Fruit fly (Drosophila melanogaster) Kc167 (cell line): ENCODE data around the gene CG10348.

Source experiments
- Myc ChIP-seq: fragments of >200 bp; optimal IDR thresholded peaks from 2 replicates; lab custom pipeline; 2017; ENCODE audit warnings: missing external identifiers
- Sin3A ChIP-seq: fragments of >200 bp; optimal IDR thresholded peaks from 2 replicates; lab custom pipeline; 2018; ENCODE audit warnings: missing external identifiers
- h ChIP-seq: fragments of >200 bp; optimal IDR thresholded peaks from 3 replicates; lab custom pipeline; 2018; ENCODE audit warnings: missing external identifiers
- insv ChIP-seq: fragments of >200 bp; optimal IDR thresholded peaks from 3 replicates; lab custom pipeline; 2018; ENCODE audit warnings: missing external identifiers
- psq ChIP-seq: fragments of >200 bp; optimal IDR thresholded peaks from 2 replicates; lab custom pipeline; 2017; ENCODE audit warnings: missing external identifiers
- ttk ChIP-seq: sonication (Bioruptor generic); optimal IDR thresholded peaks from 2 replicates; lab custom pipeline; 2017; ENCODE audit warnings: missing external identifiers

Gene CG10348

DNA sequence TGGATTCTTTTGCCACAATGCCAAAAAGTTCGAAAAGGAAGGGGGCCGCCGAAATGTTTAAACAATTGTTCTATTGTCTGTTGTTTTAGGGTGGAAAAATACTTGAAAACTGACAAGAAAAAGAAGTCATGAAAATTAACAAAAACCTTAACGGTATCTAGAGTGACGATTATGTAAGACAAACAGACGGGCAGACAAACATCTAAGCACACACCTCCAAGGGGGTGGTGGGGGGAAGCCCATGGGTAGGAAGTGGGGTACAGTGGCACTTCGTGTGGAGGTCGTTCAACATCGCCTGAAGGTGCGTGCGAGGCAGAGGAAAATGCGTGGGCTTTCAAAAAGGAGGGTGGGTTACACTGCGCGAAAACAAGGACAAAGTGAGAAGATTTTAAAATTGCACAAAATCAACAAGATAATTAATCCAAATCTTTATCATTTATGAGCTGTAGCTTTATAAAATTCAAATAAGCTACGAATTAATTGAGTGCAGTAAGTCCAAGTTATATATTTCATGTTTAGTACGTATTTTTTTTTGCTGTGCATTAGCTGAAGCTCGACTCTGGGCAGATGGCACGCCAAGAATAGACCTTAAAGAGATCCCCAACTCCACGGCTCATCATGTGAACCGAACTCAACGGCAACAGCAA, 14.8 kb downstream of the CG10348 start:
- TF ChIP-seq insv (lab: Kevin White, UChicago): no peak
- TF ChIP-seq ttk (lab: Kevin White, UChicago): no peak
- TF ChIP-seq h (lab: Kevin White, UChicago): no peak
- no peak for TF ChIP-seq Sin3A (lab: Kevin White, UChicago)
- no peak for TF ChIP-seq Myc (lab: Kevin White, UChicago)
- TF ChIP-seq psq (lab: Kevin White, UChicago): no peak

DNA sequence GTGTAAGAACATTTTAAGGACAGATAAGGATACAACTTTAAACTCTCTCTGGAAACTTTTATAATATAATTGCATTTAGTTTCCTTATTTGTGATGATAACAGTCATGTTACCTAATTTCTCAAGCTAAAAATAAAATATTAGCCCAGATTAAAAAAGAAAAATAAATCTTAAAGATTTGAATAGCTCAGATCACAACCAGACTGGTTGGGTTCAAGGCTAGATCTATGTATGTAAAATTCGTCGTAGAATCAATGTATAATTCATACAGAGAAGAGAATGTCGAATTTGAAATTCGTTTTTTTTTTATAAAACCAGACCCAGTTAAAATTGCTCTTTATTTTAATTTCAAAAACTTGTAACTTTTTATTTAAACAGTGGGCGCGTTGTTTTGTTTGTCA, 18.2 kb downstream of the CG10348 start:
- no peak for TF ChIP-seq Myc (lab: Kevin White, UChicago)
- no peak for TF ChIP-seq insv (lab: Kevin White, UChicago)
- TF ChIP-seq h (lab: Kevin White, UChicago): no peak

DNA sequence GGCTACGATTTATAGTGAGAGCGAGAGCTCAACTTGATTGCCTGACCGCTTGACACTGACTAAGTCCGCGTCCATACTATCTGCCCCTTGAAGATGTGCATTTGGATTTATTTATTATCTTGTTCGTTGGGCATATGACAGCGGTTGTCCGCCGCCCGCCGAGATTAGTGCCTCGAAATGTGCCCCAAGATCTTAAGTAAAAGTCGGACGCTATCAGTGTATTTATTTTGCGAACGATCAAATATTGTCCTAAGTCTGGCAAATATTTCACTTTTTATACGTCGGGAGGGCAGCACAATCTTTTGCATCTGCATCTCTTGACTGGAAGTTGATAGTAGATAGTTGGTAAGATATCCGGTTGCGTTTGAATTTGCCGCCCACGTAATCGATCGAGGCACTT, 18.6 kb downstream of the CG10348 start, which contains the start of gene Irk3:
Irk3 (minus strand) TSS at position 63 of the 400 bp plus-strand sequence.
- TF ChIP-seq insv (lab: Kevin White, UChicago): no peak
- no peak for TF ChIP-seq Sin3A (lab: Kevin White, UChicago)
- no peak for TF ChIP-seq Myc (lab: Kevin White, UChicago)
- TF ChIP-seq psq (lab: Kevin White, UChicago): no peak
- no peak for TF ChIP-seq ttk (lab: Kevin White, UChicago)

DNA sequence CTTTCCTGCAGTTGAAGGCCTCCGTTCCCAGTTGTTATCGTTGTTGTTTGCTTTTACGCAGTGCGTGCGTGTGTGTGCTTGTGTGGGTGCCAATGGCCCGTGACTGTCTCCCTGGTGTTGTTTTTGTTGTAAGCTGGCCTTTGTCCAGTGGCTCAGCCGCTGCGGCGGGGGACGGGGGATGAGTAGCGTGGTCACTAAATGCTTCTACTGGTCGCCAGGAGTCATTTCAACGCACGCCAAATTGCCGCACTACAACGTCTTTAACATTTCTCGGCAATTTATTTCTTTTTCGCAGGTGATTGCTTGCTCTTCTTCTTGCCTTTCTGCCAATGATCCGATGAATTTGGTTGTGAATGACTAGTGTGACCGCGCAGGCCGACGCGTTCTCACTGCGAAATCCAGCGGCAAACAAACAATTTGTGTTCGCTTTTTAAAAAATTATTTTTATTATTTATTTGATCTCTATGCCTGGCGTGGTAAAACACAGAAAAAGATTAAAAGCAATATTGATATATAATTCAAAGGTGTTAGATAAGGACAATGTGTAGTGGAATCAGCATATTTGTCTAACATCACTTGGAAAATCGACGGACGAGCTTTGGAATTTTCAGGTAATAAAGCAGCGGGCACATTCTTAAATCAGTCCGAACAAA, 24.0 kb downstream of the CG10348 start, which contains the start of the genes Faf2 and Grip71:
Faf2 (minus strand) TSS at position 450 of the 653 bp plus-strand sequence.
Grip71 (plus strand) TSS at position 608 of the 653 bp plus-strand sequence.
- TF ChIP-seq Sin3A (lab: Kevin White, UChicago) (no peak), h (lab: Kevin White, UChicago) (no peak), ttk (lab: Kevin White, UChicago) (no peak), Myc (lab: Kevin White, UChicago) (no peak), insv (lab: Kevin White, UChicago) (no peak), psq (lab: Kevin White, UChicago) (no peak)

DNA sequence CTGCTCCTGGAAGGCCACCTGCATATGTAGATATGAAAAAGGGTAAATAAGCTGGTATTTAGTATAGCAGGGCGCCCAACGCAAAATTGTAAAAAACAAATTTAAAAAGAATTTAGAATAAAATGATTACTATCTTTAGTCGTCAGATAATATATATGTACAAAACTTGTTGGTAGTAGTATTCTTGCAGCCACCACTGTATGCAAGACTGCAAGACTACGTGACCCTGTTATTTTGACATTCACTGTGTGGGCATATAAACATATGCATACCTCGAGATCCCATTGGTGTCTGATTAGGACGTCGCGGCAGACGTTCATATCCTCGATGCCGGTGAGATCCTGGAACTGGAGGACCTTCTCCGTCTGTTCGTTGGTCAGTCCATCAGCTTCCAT, 24.5 kb downstream of the CG10348 start:
- TF ChIP-seq h (lab: Kevin White, UChicago): no peak
- TF ChIP-seq insv (lab: Kevin White, UChicago): no peak
- TF ChIP-seq Sin3A (lab: Kevin White, UChicago): no peak
- TF ChIP-seq Myc (lab: Kevin White, UChicago): no peak
- no peak for TF ChIP-seq psq (lab: Kevin White, UChicago)
- no peak for TF ChIP-seq ttk (lab: Kevin White, UChicago)

DNA sequence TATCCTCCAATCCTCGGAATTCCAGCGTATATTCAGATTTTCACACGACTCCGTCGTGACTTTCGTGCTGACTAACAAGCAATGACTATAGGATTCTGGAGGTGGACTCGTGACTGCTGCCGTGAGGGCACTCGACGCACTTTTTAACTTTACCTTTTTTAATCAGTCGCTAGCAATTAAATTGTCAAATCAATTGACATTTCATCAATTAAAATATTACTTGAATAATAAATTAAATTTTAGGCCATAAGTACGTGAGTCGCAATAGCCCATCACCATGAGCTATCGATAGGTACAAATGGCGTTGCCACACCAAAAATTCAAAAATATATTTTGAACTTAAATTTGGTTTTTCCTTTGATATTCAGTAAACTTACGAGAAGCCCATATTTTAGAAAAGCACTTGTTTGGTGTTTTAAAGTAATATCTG, 26.7 kb downstream of the CG10348 start, which contains the start of gene Jwa:
Jwa (minus strand) TSS at position 87 of the 430 bp plus-strand sequence.
- TF ChIP-seq ttk (lab: Kevin White, UChicago): no peak
- no peak for TF ChIP-seq h (lab: Kevin White, UChicago)
- TF ChIP-seq Sin3A (lab: Kevin White, UChicago): no peak
- no peak for TF ChIP-seq insv (lab: Kevin White, UChicago)
- TF ChIP-seq Myc (lab: Kevin White, UChicago): no peak
- TF ChIP-seq psq (lab: Kevin White, UChicago): no peak

DNA sequence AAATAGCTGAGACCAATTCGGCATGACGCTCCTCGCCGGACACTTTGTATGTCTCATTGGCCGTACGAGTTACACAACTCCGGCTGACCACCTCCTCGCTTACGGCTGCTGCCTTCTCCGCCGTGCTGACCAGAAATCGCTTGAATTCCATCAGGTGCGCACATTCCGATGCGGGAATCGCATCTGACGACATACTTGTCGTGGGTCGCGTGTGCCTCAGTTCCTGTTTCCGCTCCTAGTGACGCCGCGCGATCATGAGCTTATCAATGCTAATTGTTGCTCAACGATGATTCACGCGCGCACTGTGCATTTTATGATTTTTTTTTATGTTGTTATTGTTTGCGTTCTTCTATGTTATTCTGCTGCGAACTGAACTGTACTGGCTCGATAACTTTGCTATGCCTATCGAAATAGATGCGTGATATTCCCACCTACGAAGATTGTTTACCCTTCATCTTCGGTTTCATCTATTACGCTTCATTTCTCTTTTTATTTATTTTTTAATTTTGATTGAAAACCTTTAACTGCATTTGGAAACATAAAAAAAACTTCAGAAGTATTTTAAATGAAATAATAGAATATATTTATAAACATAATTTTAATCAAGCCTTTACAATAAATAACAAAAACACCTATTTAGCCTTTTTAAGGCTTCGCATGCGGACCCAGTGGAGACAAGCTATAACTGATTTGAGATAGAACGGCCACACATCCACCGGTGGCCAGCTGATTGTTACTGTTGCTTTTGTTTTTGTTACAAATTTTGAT, 29.4 kb downstream of the CG10348 start, which contains the start of the genes CG10376 and CG10343:
CG10376 (minus strand) TSS at position 385 of the 768 bp plus-strand sequence.
CG10343 (plus strand) TSS at position 753 of the 768 bp plus-strand sequence.
- TF ChIP-seq Myc (lab: Kevin White, UChicago) (no peak), h (lab: Kevin White, UChicago) (no peak), ttk (lab: Kevin White, UChicago) (no peak), insv (lab: Kevin White, UChicago) (no peak), psq (lab: Kevin White, UChicago) (no peak), Sin3A (lab: Kevin White, UChicago) (no peak)

DNA sequence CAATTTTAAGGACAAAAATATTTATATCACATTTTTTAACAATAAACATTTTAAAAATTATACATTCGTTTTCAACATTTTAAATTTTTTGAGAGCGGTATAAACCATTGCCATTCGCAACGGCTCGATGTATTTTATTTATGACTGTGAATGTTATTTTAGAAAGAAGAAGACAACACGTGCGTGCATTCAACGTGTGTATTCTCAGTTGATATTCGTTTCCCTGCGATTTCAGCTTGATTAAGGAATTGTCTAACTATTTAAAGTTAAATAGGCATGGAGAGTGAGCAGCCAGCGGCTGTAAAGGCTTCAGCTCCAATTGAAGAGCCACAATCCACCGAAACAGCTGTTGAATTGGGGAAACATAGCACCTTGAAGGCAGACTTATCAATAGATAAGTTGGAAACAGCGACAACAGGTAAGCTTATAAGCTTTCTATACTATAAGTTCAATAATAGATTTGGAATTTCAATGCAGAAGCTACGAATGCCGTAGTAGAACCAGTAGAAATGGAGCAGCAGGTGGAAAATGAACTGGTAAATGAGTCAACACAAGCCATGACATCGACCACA, 33.7 kb downstream of the CG10348 start, which contains the start of gene CG10341:
CG10341 (plus strand) TSS at position 156 of the 572 bp plus-strand sequence.
- TF ChIP-seq insv (lab: Kevin White, UChicago): no peak
- TF ChIP-seq ttk (lab: Kevin White, UChicago): no peak
- no peak for TF ChIP-seq Sin3A (lab: Kevin White, UChicago)
- TF ChIP-seq psq (lab: Kevin White, UChicago): no peak
- no peak for TF ChIP-seq Myc (lab: Kevin White, UChicago)
- TF ChIP-seq h (lab: Kevin White, UChicago): no peak

DNA sequence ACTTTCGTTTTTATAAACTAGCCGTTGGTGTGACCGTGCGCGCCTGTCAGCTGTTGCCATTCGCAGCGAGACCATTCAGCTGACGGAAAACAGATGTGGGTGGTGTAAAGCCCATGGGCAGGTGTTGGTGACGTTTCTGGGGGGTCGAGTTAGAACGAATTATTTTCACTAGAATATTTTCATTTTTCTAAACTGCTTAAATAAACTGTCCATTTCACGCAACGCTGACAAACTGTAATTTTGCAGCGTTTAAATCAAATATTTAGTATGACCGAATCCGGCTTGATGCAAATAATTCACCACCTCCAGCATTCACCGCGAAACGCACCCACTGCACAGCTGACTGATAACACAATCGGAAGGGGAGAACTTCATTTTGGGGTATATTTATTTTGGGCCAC, 36.9 kb downstream of the CG10348 start, which contains the start of the genes CG10383 and CG10338:
CG10383 (minus strand) TSS at position 199 of the 401 bp plus-strand sequence.
CG10338 (plus strand) TSS at position 261 of the 401 bp plus-strand sequence.
- TF ChIP-seq Sin3A (lab: Kevin White, UChicago): peak; percentile 81
- no peak for TF ChIP-seq insv (lab: Kevin White, UChicago)
- TF ChIP-seq psq (lab: Kevin White, UChicago): no peak
- no peak for TF ChIP-seq h (lab: Kevin White, UChicago)
- no peak for TF ChIP-seq Myc (lab: Kevin White, UChicago)

DNA sequence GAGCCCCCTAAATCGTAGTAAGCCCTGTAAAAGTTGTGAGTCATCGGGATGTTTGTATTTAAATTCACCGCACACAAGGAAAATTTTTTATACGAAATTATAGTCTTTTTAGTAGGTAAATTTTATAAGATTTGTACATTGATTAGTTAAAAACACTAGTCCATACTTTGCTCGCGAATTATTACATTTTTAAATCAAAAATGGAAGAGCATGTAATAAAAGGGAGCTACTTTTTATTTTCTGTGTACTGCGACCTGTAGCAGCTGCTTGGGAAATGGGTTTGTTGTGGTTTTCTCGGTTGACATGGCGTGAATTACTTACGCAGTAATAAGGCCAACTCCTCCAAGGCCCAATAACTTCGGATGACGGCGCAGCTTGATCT, 37.6 kb downstream of the CG10348 start:
- TF ChIP-seq insv (lab: Kevin White, UChicago) (no peak), psq (lab: Kevin White, UChicago) (no peak), Sin3A (lab: Kevin White, UChicago) (no peak), ttk (lab: Kevin White, UChicago) (no peak), Myc (lab: Kevin White, UChicago) (no peak), h (lab: Kevin White, UChicago) (no peak)
